Worm (Caenorhabditis elegans) whole organism, L3 larva: ENCODE results near the gene lim-6.

ENCODE experiments used
- lin-39 ChIP-seq: fragments of 150-350 bp; optimal IDR thresholded peaks from 2 replicates; lab custom pipeline; 2018; ENCODE audit warnings: missing biosample characterization, missing genetic modification reagents, missing genetic modification characterization
- mdl-1 ChIP-seq: fragments of 150-350 bp; optimal IDR thresholded peaks from 2 replicates; lab custom pipeline; 2014; ENCODE audit warnings: missing biosample characterization, missing genetic modification characterization

DNA sequence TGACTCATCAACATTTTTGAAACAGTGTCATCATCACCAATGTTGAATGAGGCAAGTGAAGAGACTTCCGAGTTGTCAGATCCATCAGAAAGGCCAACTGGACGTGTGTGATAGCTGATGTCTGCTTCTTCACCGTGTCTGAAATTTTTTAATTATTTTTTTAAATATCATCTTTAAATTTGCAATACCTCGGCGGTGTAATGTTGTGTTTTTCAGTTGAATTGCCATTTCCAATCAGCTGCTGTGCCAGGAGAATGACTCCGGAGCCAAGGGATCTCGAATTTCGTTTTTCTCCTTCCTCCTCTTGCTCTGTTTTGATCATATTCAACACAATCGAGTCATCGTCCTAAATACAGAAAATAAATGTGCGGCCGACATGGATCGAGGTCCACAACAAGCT is 12.7 kb downstream of the lim-6 start:
- TF ChIP-seq lin-39 (tag; lab: Kevin White, UChicago) (no peak), mdl-1 (tag; lab: Kevin White, UChicago) (no peak)
